Worm (Caenorhabditis elegans) whole organism, early embryonic: ENCODE data around the gene Y43E12A.2.

ENCODE experiments used
- aly-1 ChIP-seq: sonication (generic microtip); optimal IDR thresholded peaks from 2 replicates; lab custom pipeline; 2016; ENCODE audit warnings: missing genetic modification characterization, missing compliant biosample characterization
- ceh-36 ChIP-seq: sonication (generic microtip); optimal IDR thresholded peaks from 2 replicates; lab custom pipeline; 2016; ENCODE audit warnings: missing genetic modification characterization, inconsistent platforms, missing compliant biosample characterization
- flt-1 ChIP-seq: fragments of 200-800 bp; sonication (Bioruptor generic); IDR thresholded peaks from 2 replicates; pipeline ENCODE4 v1.3.6; 2022; ENCODE audit warnings: missing genetic modification characterization, missing compliant biosample characterization
- tbx-11 ChIP-seq: fragments of 200-800 bp; sonication (Bioruptor generic); IDR thresholded peaks from 2 replicates; pipeline ENCODE4 v1.3.6; 2022; ENCODE audit warnings: missing genetic modification characterization, missing compliant biosample characterization

The Y43E12A.2 gene

ce11 chrIV:11032288-11032687 is 50.4 kb downstream of the Y43E12A.2 start, which contains the start of gene hrg-6:
Gene hrg-6, plus strand, starts transcription at chrIV:11032588.
- TF ChIP-seq aly-1 (no peak), ceh-36 (tag; lab: Kevin White, UChicago) (no peak), flt-1 (GFP tag; lab: Robert Waterston, UW) (no peak), tbx-11 (GFP tag; lab: Robert Waterston, UW) (no peak)
